Fruit fly (Drosophila melanogaster): ENCODE data around the gene CG3301.
A peak's percentile ranks its signal among the peaks of the same experiment; 100 is the strongest.

- TF ChIP-seq CTCF (optimal IDR thresholded peaks at IDR 0.05), result peak; percentile 88 to 91
- TF ChIP-seq CG8478 (optimal IDR thresholded peaks at IDR 0.05), result no peak
Measured at dm6 chr3R:21295695-21296037, 19.6 kb upstream of the CG3301 start.
